Worm (Caenorhabditis elegans) whole organism, midembryonic: ENCODE results near the gene nspa-9.

ENCODE experiments used
- T22C8.4 ChIP-seq: fragments of 200-800 bp; sonication (Bioruptor generic); IDR thresholded peaks from 2 replicates; pipeline ENCODE4 v1.3.6; 2022; ENCODE audit warnings: missing genetic modification characterization, missing compliant biosample characterization
- cog-1 ChIP-seq: sonication (generic microtip); optimal IDR thresholded peaks from 2 replicates; lab custom pipeline; 2016; ENCODE audit warnings: missing genetic modification characterization, missing compliant biosample characterization
- flt-1 ChIP-seq: fragments of 200-800 bp; sonication (Bioruptor generic); IDR thresholded peaks from 2 replicates; pipeline ENCODE4 v1.3.6; 2022; ENCODE audit warnings: missing genetic modification characterization, missing compliant biosample characterization
- ref-1 ChIP-seq: fragments of 200-800 bp; sonication (Bioruptor generic); conservative IDR thresholded peaks from 2 replicates; pipeline ENCODE4 v1.3.6; 2022; ENCODE audit warnings: missing genetic modification reagents, missing genetic modification characterization, missing compliant biosample characterization
- ztf-23 ChIP-seq: fragments of 200-800 bp; sonication (Bioruptor generic); IDR thresholded peaks from 2 replicates; pipeline ENCODE4 v1.3.6; 2022; ENCODE audit warnings: missing genetic modification reagents, missing genetic modification characterization, missing compliant biosample characterization
- ztf-29 ChIP-seq: fragments of 200-800 bp; sonication (Bioruptor generic); IDR thresholded peaks from 2 replicates; pipeline ENCODE4 v1.3.6; 2022; ENCODE audit warnings: missing genetic modification reagents, missing genetic modification characterization, missing compliant biosample characterization

DNA sequence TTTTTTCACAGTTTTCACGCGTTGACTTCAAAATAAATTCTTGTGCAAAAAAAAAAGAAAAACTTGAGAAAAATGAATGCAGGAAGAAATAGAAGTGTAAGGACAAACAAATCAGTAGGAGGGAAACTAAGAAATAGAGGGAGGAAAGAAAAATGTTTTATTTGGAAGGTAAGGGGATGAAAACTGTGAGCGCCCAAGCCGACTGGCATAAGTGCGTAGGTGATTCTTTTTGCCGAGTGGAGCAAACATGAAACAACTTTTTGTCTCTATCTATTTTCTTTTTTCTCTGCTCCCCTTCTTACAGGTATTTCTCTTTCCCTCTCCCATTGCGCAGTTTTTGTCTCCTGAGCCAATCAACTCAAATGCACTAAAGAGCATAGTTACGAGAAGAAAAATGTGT is 20.1 kb upstream of the nspa-9 start:
- TF ChIP-seq cog-1 (tag; lab: Kevin White, UChicago) (no peak), T22C8.4 (GFP tag; lab: Robert Waterston, UW) (no peak), ztf-29 (GFP tag; lab: Robert Waterston, UW) (no peak), ref-1 (GFP tag; lab: Robert Waterston, UW) (no peak), ztf-23 (GFP tag; lab: Robert Waterston, UW) (no peak), flt-1 (GFP tag; lab: Robert Waterston, UW) (no peak)
